Worm (Caenorhabditis elegans) whole organism, young adult: ENCODE results near the gene C54E10.7.

Experiments
- C06A6.2 ChIP-seq: fragments of 200-800 bp; sonication (Bioruptor generic); conservative IDR thresholded peaks from 2 replicates; pipeline ENCODE4 v1.3.6; 2022; ENCODE audit warnings: missing genetic modification characterization, missing compliant biosample characterization
- F37B4.10 ChIP-seq: fragments of 200-800 bp; sonication (Bioruptor generic); IDR thresholded peaks from 2 replicates; pipeline ENCODE4 v1.3.6; 2022; ENCODE audit warnings: missing genetic modification characterization, missing compliant biosample characterization
- F57C9.4 ChIP-seq: sonication (generic microtip); optimal IDR thresholded peaks from 2 replicates; lab custom pipeline; 2017; ENCODE audit warnings: mild to moderate bottlenecking, missing genetic modification characterization, missing compliant biosample characterization
- K12H6.12 ChIP-seq: fragments of 200-800 bp; sonication (Bioruptor generic); optimal IDR thresholded peaks from 2 replicates; lab custom pipeline; 2018; ENCODE audit warnings: mild to moderate bottlenecking, missing genetic modification characterization, missing compliant biosample characterization
- T26A5.8 ChIP-seq: sonication (generic microtip); optimal IDR thresholded peaks from 2 replicates; lab custom pipeline; 2016; ENCODE audit warnings: missing genetic modification characterization, missing compliant biosample characterization
- Y53F4B.3 ChIP-seq: fragments of 200-800 bp; sonication (Bioruptor generic); IDR thresholded peaks from 2 replicates; pipeline ENCODE4 v1.3.6; 2022; ENCODE audit warnings: missing genetic modification reagents, missing genetic modification characterization, missing compliant biosample characterization
- Y56A3A.18 ChIP-seq: fragments of 200-800 bp; sonication (Bioruptor generic); IDR thresholded peaks from 2 replicates; pipeline ENCODE4 v1.3.6; 2022; ENCODE audit warnings: missing genetic modification reagents, missing genetic modification characterization, missing compliant biosample characterization
- Y67H2A.10 ChIP-seq: fragments of 200-800 bp; sonication (Bioruptor generic); conservative IDR thresholded peaks from 2 replicates; pipeline ENCODE4 v1.3.6; 2022; ENCODE audit warnings: missing genetic modification reagents, missing genetic modification characterization, missing compliant biosample characterization
- ZK185.1 ChIP-seq: sonication (generic microtip); optimal IDR thresholded peaks from 2 replicates; lab custom pipeline; 2016; ENCODE audit warnings: mild to moderate bottlenecking, missing genetic modification characterization, missing compliant biosample characterization; ENCODE audit not compliant: poor library complexity, severe bottlenecking
- akir-1 ChIP-seq: fragments of 200-800 bp; sonication (Bioruptor generic); optimal IDR thresholded peaks from 2 replicates; lab custom pipeline; 2018; ENCODE audit warnings: mild to moderate bottlenecking, missing genetic modification characterization, moderate library complexity, missing compliant biosample characterization
- ama-1 ChIP-seq, 3 experiments: fragments of 150-350 bp in 1 of 3; sonication (generic microtip) in 2 of 3; optimal IDR thresholded peaks; 2 replicates each; lab custom pipeline; 2014 to 2018; ENCODE audit warnings: missing biosample characterization in 2 of 3, missing genetic modification characterization in 2 of 3, missing genetic modification reagents in 2 of 3
- aptf-2 ChIP-seq: fragments of 200-800 bp; sonication (Bioruptor generic); conservative IDR thresholded peaks from 2 replicates; pipeline ENCODE4 v1.3.6; 2022; ENCODE audit warnings: missing genetic modification reagents, missing genetic modification characterization, missing compliant biosample characterization
- cebp-2 ChIP-seq: fragments of 200-800 bp; sonication (Bioruptor generic); IDR thresholded peaks from 2 replicates; pipeline ENCODE4 v1.3.6; 2022; ENCODE audit warnings: missing genetic modification characterization, missing compliant biosample characterization
- ceh-100 ChIP-seq: fragments of 200-800 bp; sonication (Bioruptor generic); IDR thresholded peaks from 2 replicates; pipeline ENCODE4 v1.3.6; 2022; ENCODE audit warnings: missing genetic modification reagents, missing genetic modification characterization, missing compliant biosample characterization
- ceh-27 ChIP-seq: fragments of 200-800 bp; sonication (Bioruptor generic); optimal IDR thresholded peaks from 2 replicates; lab custom pipeline; 2018; ENCODE audit warnings: mild to moderate bottlenecking, missing genetic modification characterization, moderate library complexity, missing compliant biosample characterization
- ceh-58 ChIP-seq: fragments of 200-800 bp; sonication (Bioruptor generic); IDR thresholded peaks from 2 replicates; pipeline ENCODE4 v1.3.6; 2022; ENCODE audit warnings: missing genetic modification characterization, missing compliant biosample characterization
- chd-7 ChIP-seq: sonication (generic microtip); optimal IDR thresholded peaks from 2 replicates; lab custom pipeline; 2016; ENCODE audit warnings: mild to moderate bottlenecking, missing genetic modification characterization, moderate library complexity, missing compliant biosample characterization
- dox-1 ChIP-seq: fragments of 200-800 bp; sonication (Bioruptor generic); IDR thresholded peaks from 2 replicates; pipeline ENCODE4 v1.3.6; 2022; ENCODE audit warnings: missing genetic modification reagents, missing genetic modification characterization, missing compliant biosample characterization
- egl-44 ChIP-seq: fragments of 200-800 bp; sonication (Bioruptor generic); IDR thresholded peaks from 2 replicates; pipeline ENCODE4 v1.3.6; 2022; ENCODE audit warnings: missing genetic modification reagents, missing genetic modification characterization, missing compliant biosample characterization
- him-1 ChIP-seq: sonication (generic microtip); optimal IDR thresholded peaks from 2 replicates; lab custom pipeline; 2016; ENCODE audit warnings: missing genotype, missing genetic modification reagents, missing genetic modification characterization, missing compliant biosample characterization
- hlh-12 ChIP-seq: sonication (generic microtip); optimal IDR thresholded peaks from 2 replicates; lab custom pipeline; 2016; ENCODE audit warnings: missing genetic modification characterization, missing compliant biosample characterization
- hlh-26 ChIP-seq: fragments of 200-800 bp; sonication (Bioruptor generic); conservative IDR thresholded peaks from 2 replicates; pipeline ENCODE4 v1.3.6; 2022; ENCODE audit warnings: missing genetic modification reagents, missing genetic modification characterization, missing compliant biosample characterization
- lin-26 ChIP-seq: fragments of 200-800 bp; sonication (Bioruptor generic); IDR thresholded peaks from 2 replicates; pipeline ENCODE4 v1.3.6; 2022; ENCODE audit warnings: missing genetic modification reagents, missing genetic modification characterization, missing compliant biosample characterization
- mes-4 ChIP-seq: sonication (generic microtip); optimal IDR thresholded peaks from 2 replicates; lab custom pipeline; 2016; ENCODE audit warnings: missing genotype, missing genetic modification characterization, missing compliant biosample characterization
- nfya-1 ChIP-seq: sonication (generic microtip); optimal IDR thresholded peaks from 2 replicates; lab custom pipeline; 2017; ENCODE audit warnings: antibody characterized with exemption, missing compliant biosample characterization, missing genetic modification characterization, borderline replicate concordance; ENCODE audit not compliant: insufficient read depth
- nhr-120 ChIP-seq: fragments of 200-800 bp; sonication (Bioruptor generic); IDR thresholded peaks from 2 replicates; pipeline ENCODE4 v1.3.6; 2022; ENCODE audit warnings: missing genetic modification characterization, missing compliant biosample characterization
- nhr-27 ChIP-seq: fragments of 200-800 bp; sonication (Bioruptor generic); optimal IDR thresholded peaks from 2 replicates; lab custom pipeline; 2018; ENCODE audit warnings: mild to moderate bottlenecking, missing genetic modification characterization, moderate library complexity, missing compliant biosample characterization
- nhr-80 ChIP-seq: sonication (generic microtip); optimal IDR thresholded peaks from 2 replicates; lab custom pipeline; 2016; ENCODE audit warnings: missing genetic modification characterization, missing compliant biosample characterization
- repo-1 ChIP-seq: sonication (generic microtip); optimal IDR thresholded peaks from 2 replicates; lab custom pipeline; 2017; ENCODE audit warnings: mild to moderate bottlenecking, missing genetic modification characterization, missing compliant biosample characterization
- rpc-1 ChIP-seq, 2 experiments: fragments of 150-350 bp in 1 of 2; sonication (generic microtip) in 1 of 2; optimal IDR thresholded peaks; 2 replicates each; lab custom pipeline; 2014 to 2018; ENCODE audit warnings: missing biosample characterization in 1 of 2, missing genetic modification characterization in 1 of 2, missing genetic modification reagents in 1 of 2, missing genotype in 1 of 2
- sdz-38 ChIP-seq: sonication (generic microtip); optimal IDR thresholded peaks from 2 replicates; lab custom pipeline; 2016; ENCODE audit warnings: missing genotype, missing genetic modification characterization, missing compliant biosample characterization
- unc-62 ChIP-seq: fragments of 150-350 bp; optimal IDR thresholded peaks from 2 replicates; lab custom pipeline; 2014; ENCODE audit warnings: missing biosample characterization, missing genetic modification reagents, missing genetic modification characterization
- ztf-18 ChIP-seq: sonication (generic microtip); optimal IDR thresholded peaks from 2 replicates; lab custom pipeline; 2016; ENCODE audit warnings: missing genotype, mild to moderate bottlenecking, missing genetic modification characterization, missing compliant biosample characterization
- ztf-26 ChIP-seq: sonication (generic microtip); optimal IDR thresholded peaks from 2 replicates; lab custom pipeline; 2017; ENCODE audit warnings: missing genetic modification characterization, missing compliant biosample characterization
- ztf-28 ChIP-seq: fragments of 200-800 bp; sonication (Bioruptor generic); IDR thresholded peaks from 2 replicates; pipeline ENCODE4 v1.3.6; 2022; ENCODE audit warnings: missing genetic modification reagents, missing genetic modification characterization, missing compliant biosample characterization
- ztf-3 ChIP-seq: fragments of 200-800 bp; sonication (Bioruptor generic); optimal IDR thresholded peaks from 2 replicates; lab custom pipeline; 2018; ENCODE audit warnings: mild to moderate bottlenecking, missing genetic modification characterization, missing compliant biosample characterization

The C54E10.7 gene

DNA sequence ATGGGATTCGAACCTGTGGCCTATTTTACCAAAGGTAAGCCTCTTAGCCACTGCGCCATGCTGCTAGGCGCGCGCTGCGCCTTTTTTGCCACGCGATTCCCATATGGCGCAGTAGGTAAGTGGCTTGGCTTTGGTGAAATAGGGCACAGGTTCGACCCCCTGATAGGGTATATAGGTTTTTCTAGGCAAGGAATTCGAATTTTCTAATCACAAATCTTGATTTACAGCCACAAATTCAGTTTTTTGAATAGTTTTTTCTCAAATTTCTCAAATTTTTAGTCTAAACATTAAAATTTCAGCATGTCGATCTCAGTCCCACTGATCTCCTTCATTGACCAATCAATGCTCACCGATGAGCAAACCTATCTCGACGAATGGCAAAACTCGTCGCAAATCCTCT is 755 bp upstream of the C54E10.7 start, which contains the start of gene C54E10.3:
Gene C54E10.3, plus strand, starts transcription at position 301 of the 400 bp plus-strand sequence.
- TF ChIP-seq cebp-2 (GFP tag; lab: Robert Waterston, UW) (no peak), ZK185.1 (tag; lab: Kevin White, UChicago) (no peak), ztf-28 (no peak), K12H6.12 (tag; lab: Kevin White, UChicago) (no peak), Y67H2A.10 (GFP tag; lab: Robert Waterston, UW) (no peak), chd-7 (tag; lab: Kevin White, UChicago) (no peak), mes-4 (tag; lab: Kevin White, UChicago) (no peak), F37B4.10 (GFP tag; lab: Robert Waterston, UW) (no peak), repo-1 (tag; lab: Kevin White, UChicago) (no peak), him-1 (no peak), dox-1 (GFP tag; lab: Robert Waterston, UW) (no peak), Y56A3A.18 (no peak), sdz-38 (tag; lab: Kevin White, UChicago) (no peak), nhr-27 (tag; lab: Kevin White, UChicago) (no peak), F57C9.4 (no peak), lin-26 (GFP tag; lab: Robert Waterston, UW) (no peak), ceh-58 (no peak), aptf-2 (GFP tag; lab: Robert Waterston, UW) (no peak), ztf-3 (GFP tag; lab: Kevin White, UChicago) (no peak)

DNA sequence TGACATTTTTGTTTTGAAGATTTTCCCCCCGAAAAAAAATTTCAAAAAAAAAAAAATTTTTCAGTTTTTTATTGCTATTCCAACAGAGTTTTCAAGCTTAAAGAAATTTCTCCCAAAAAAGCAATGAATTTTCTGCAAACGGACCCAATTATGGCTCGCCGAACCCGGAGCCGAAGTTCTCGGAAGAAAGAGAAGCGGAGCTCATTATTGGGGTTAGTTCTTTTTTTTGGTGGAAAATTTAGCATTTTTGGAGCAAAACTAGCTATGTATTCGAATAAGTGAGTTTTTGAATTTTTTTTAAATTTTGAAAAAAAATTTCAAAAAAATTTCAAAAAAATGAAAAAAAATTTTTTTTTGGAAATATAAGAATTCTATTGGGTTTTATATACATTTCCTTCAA is 8.2 kb downstream of the C54E10.7 start, which contains the start of gene ncs-5:
Gene ncs-5, plus strand, starts transcription at position 124 of the 400 bp plus-strand sequence.
- TF ChIP-seq nhr-80 (no peak), T26A5.8 (tag; lab: Kevin White, UChicago) (no peak), unc-62 (GFP tag; lab: Kevin White, UChicago) (no peak), dox-1 (GFP tag; lab: Robert Waterston, UW) (no peak), ztf-26 (tag; lab: Kevin White, UChicago) (no peak), ztf-18 (tag; lab: Kevin White, UChicago) (no peak), chd-7 (tag; lab: Kevin White, UChicago) (no peak), mes-4 (tag; lab: Kevin White, UChicago) (no peak), hlh-12 (no peak), akir-1 (GFP tag; lab: Kevin White, UChicago) (no peak), egl-44 (no peak), hlh-26 (GFP tag; lab: Robert Waterston, UW) (no peak)

DNA sequence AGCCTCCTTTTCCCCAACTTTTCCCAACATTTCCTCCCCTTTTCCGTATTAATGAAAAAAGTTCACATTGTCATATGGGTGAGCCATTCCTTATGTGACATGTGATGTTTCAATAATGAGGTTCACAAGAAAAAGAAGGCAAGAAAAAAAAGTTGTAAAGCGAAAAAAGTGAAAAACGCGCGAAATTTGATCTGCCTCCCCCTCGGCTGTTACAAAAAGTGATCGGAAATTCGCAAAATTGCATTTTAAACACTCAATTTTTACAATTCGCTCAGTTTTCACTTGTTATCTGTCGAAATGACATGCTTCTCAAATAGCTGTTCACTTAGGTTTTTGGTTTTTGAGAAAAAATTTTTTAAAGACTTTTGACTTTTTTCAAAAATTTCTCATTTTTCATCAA is 10.1 kb downstream of the C54E10.7 start:
- TF ChIP-seq Y53F4B.3 (GFP tag; lab: Robert Waterston, UW), result no peak
- no peak for TF ChIP-seq C06A6.2 (GFP tag; lab: Robert Waterston, UW)
- no peak for TF ChIP-seq nfya-1
- TF ChIP-seq ama-1 (optimal IDR thresholded peaks at IDR 0.05; lab: Kevin White, UChicago), result no peak
- TF ChIP-seq ama-1 (GFP tag; optimal IDR thresholded peaks at IDR 0.05; lab: Kevin White, UChicago), result no peak
- TF ChIP-seq rpc-1 (optimal IDR thresholded peaks at IDR 0.05; lab: Kevin White, UChicago), result no peak
- TF ChIP-seq rpc-1 (tag; optimal IDR thresholded peaks at IDR 0.05; lab: Kevin White, UChicago), result no peak
- TF ChIP-seq nhr-120 (GFP tag; lab: Robert Waterston, UW), result no peak
- TF ChIP-seq ceh-100 (GFP tag; lab: Robert Waterston, UW), result no peak
- TF ChIP-seq ceh-27 (GFP tag; lab: Kevin White, UChicago), result no peak
